Fruit fly (Drosophila melanogaster): ENCODE results near the gene CG7560.

CG7560 gene

DNA sequence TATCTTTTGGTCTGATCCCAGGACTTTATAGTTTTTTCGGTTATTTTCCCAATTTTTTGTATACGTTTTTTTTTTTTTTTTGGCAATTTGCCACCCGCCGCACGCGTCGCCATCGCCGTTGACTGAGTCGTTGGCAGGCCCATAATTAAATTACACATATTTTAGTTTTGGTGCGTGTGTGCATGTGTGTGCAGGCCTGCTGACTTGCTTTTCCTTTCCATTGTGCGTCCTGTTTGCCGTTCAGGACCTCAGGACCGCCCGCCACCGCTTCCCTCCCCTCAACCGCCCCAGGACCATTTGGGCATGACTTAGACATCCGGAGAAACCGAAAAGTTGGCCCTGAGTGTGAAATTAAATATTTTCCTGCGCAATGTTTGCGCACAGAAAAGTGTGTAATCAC is 4.0 kb upstream of the CG7560 start (continued):
- TF ChIP-seq Blimp-1 (GFP tag; optimal IDR thresholded peaks at IDR 0.05) (no peak), ci (GFP tag; IDR thresholded peaks at IDR 0.05) (0 out of 3 replicates have a peak, but pooled peaks have one; percentile 37), Poxn (GFP tag; IDR thresholded peaks at IDR 0.05) (no peak), CG1792 (GFP tag; optimal IDR thresholded peaks at IDR 0.05) (no peak), Ssrp (tag; optimal IDR thresholded peaks at IDR 0.05) (no peak), CG9817 (tag; optimal IDR thresholded peaks at IDR 0.05) (no peak), CG11398 (GFP tag; optimal IDR thresholded peaks at IDR 0.05) (no peak), Hey (tag; optimal IDR thresholded peaks at IDR 0.05) (peak; percentile 62), CG2678 (tag; optimal IDR thresholded peaks at IDR 0.05) (peak; percentile 20), sqz (GFP tag; optimal IDR thresholded peaks at IDR 0.05) (peak; percentile 68), nmo (GFP tag; optimal IDR thresholded peaks at IDR 0.05) (peak; percentile 13), Ets97D (GFP tag; optimal IDR thresholded peaks at IDR 0.05) (no peak), CG16815 (GFP tag; optimal IDR thresholded peaks at IDR 0.05) (no peak), Meics (GFP tag; optimal IDR thresholded peaks at IDR 0.05) (peak; percentile 16), rib (GFP tag; IDR thresholded peaks at IDR 0.05) (0 out of 2 replicates have a peak, but pooled peaks have one; percentile 15), hb (GFP tag; IDR thresholded peaks at IDR 0.05; ENCODE audit: partially characterized antibody) (no peak), ranshi (GFP tag; IDR thresholded peaks at IDR 0.05) (0 out of 2 replicates have a peak, but pooled peaks have one; percentile 22), ara (GFP tag; IDR thresholded peaks at IDR 0.05) (peak; percentile 10; the same call in 1 of the 2 replicates), chm (GFP tag; IDR thresholded peaks at IDR 0.05) (0 out of 2 replicates have a peak, but pooled peaks have one; percentile 9), crol (GFP tag; IDR thresholded peaks at IDR 0.05) (peak; percentile 43), nom (GFP tag; optimal IDR thresholded peaks at IDR 0.05) (no peak), CG6272 (GFP tag; IDR thresholded peaks at IDR 0.05) (no peak), CG3838 (GFP tag; optimal IDR thresholded peaks at IDR 0.05) (no peak), h (optimal IDR thresholded peaks at IDR 0.05) (no peak), her (GFP tag; optimal IDR thresholded peaks at IDR 0.05) (no peak), Sry-β (GFP tag; optimal IDR thresholded peaks at IDR 0.05) (no peak), Dfd (GFP tag; optimal IDR thresholded peaks at IDR 0.05) (no peak), ken (GFP tag; IDR thresholded peaks at IDR 0.05) (0 out of 3 replicates have a peak, but pooled peaks have one; percentile 32), E2f2 (GFP tag; IDR thresholded peaks at IDR 0.05) (no peak), nerfin-2 (GFP tag; IDR thresholded peaks at IDR 0.05; ENCODE audit: partially characterized antibody) (no peak), twi (tag; optimal IDR thresholded peaks at IDR 0.05) (peak; percentile 56), CG3847 (GFP tag; IDR thresholded peaks at IDR 0.05) (0 out of 2 replicates have a peak, but pooled peaks have one; percentile 10), bsh (GFP tag; optimal IDR thresholded peaks at IDR 0.05) (no peak)

DNA sequence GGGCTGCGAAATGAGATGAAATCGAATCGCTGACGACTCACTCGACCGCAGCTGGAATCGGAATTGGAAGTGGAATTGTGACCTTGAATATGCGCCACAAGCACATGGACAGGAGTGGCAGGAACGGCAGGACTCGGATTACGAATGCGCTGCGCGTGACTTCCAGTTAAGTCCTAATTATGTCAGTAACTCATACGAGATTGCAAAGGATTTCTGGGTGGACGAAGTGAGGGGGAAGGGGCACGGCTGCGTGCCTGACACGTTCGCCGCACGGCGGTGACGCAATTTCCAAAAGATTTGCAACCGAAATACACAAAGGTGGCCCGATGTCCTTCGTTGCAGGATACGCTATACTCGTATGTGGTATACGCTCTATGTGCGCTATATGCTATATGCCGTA is 3.1 kb upstream of the CG7560 start:
- TF ChIP-seq nerfin-1 (tag; optimal IDR thresholded peaks at IDR 0.05) (peak; percentile 32), lbe (GFP tag; optimal IDR thresholded peaks at IDR 0.05) (no peak), CrebB (tag; optimal IDR thresholded peaks at IDR 0.05) (peak; percentile 3), unc-4 (GFP tag; IDR thresholded peaks at IDR 0.05; ENCODE audit: partially characterized antibody) (no peak), Atf-2 (GFP tag; optimal IDR thresholded peaks at IDR 0.05) (no peak), crol (GFP tag; IDR thresholded peaks at IDR 0.05) (peak; percentile 78), ssp (GFP tag; IDR thresholded peaks at IDR 0.05) (no peak), CG2199 (GFP tag; IDR thresholded peaks at IDR 0.05) (peak; percentile 22; the same call in 1 of the 3 replicates), Hey (tag; optimal IDR thresholded peaks at IDR 0.05) (peak; percentile 97), pros (GFP tag; optimal IDR thresholded peaks at IDR 0.05) (peak; percentile 92), twi (tag; optimal IDR thresholded peaks at IDR 0.05) (peak; percentile 35), Kr (GFP tag; optimal IDR thresholded peaks at IDR 0.05) (peak; percentile 75), CG11093 (GFP tag; IDR thresholded peaks at IDR 0.05) (no peak), abd-A (tag; optimal IDR thresholded peaks at IDR 0.05) (peak; percentile 50), CG8765 (GFP tag; IDR thresholded peaks at IDR 0.05) (no peak), chinmo (GFP tag; IDR thresholded peaks at IDR 0.05; ENCODE audit: partially characterized antibody) (0 out of 4 replicates have a peak, but pooled peaks have one; percentile 16), CG42726 (GFP tag; IDR thresholded peaks at IDR 0.05; ENCODE audit: partially characterized antibody) (peak; percentile 49; the same call in 1 of the 2 replicates), mirr (GFP tag; optimal IDR thresholded peaks at IDR 0.05) (peak; percentile 4), sens-2 (GFP tag; IDR thresholded peaks at IDR 0.05) (no peak), oc (tag; optimal IDR thresholded peaks at IDR 0.05) (peak; percentile 69), Dbx (GFP tag; IDR thresholded peaks at IDR 0.05) (0 out of 3 replicates have a peak, but pooled peaks have one; percentile 21)
